Worm (Caenorhabditis elegans): ENCODE measurements around the gene pam-1.

DNA sequence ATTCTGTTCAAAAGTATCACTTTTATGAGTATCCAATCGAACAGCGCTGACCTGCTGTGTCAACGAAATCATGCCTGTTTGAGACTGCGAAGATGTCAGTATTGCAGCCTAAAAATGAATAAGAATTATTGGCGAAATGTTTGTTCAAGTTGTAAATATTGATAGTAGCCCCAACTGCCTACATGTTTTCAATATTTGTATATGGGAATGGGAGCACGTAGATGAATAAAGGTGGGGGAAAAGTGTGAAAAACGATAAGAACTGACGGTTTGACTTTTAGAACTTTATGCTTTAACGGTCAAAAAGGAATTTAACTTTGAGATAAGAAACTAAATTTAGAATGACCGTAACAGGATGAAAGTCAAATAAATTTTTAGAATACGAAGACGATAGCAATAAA lies 30.4 kb downstream of the pam-1 start:
- no peak for TF ChIP-seq ref-1 (GFP tag; conservative IDR thresholded peaks at IDR 0.05)
- no peak for TF ChIP-seq flt-1 (GFP tag; IDR thresholded peaks at IDR 0.05)
- no peak for TF ChIP-seq cog-1 (tag; optimal IDR thresholded peaks at IDR 0.05)
- no peak for TF ChIP-seq klf-2 (GFP tag; conservative IDR thresholded peaks at IDR 0.05)
- no peak for TF ChIP-seq med-1 (GFP tag; optimal IDR thresholded peaks at IDR 0.05; ENCODE audit: insufficient read depth)
- no peak for TF ChIP-seq ztf-29 (GFP tag; IDR thresholded peaks at IDR 0.05)
- TF ChIP-seq ztf-23 (GFP tag; IDR thresholded peaks at IDR 0.05): no peak
- no peak for TF ChIP-seq tab-1 (GFP tag; IDR thresholded peaks at IDR 0.05)
- TF ChIP-seq T22C8.4 (GFP tag; IDR thresholded peaks at IDR 0.05): no peak
